Worm (Caenorhabditis elegans) whole organism, L1 larva: ENCODE data around the gene ugt-60.

Experiments
- C16A3.4 ChIP-seq: fragments of 150-350 bp; optimal IDR thresholded peaks from 2 replicates; lab custom pipeline; 2014; ENCODE audit warnings: missing biosample characterization, missing genetic modification characterization
- F16B12.6 ChIP-seq: fragments of 150-350 bp; optimal IDR thresholded peaks from 2 replicates; lab custom pipeline; 2014; ENCODE audit warnings: missing biosample characterization, missing genetic modification characterization
- Y116A8C.19 ChIP-seq: sonication (generic microtip); optimal IDR thresholded peaks from 2 replicates; lab custom pipeline; 2016; ENCODE audit warnings: missing compliant biosample characterization, missing genetic modification characterization, borderline replicate concordance
- aha-1 ChIP-seq: fragments of 150-350 bp; optimal IDR thresholded peaks from 2 replicates; lab custom pipeline; 2014; ENCODE audit warnings: missing biosample characterization, missing genetic modification characterization
- blmp-1 ChIP-seq: fragments of 150-350 bp; optimal IDR thresholded peaks from 2 replicates; lab custom pipeline; 2014; ENCODE audit warnings: missing biosample characterization, missing genetic modification characterization
- ceh-8 ChIP-seq: fragments of 200-800 bp; sonication (Bioruptor generic); optimal IDR thresholded peaks from 2 replicates; lab custom pipeline; 2018; ENCODE audit warnings: mild to moderate bottlenecking, missing genetic modification characterization, moderate library complexity, missing compliant biosample characterization
- ceh-82 ChIP-seq, 3 experiments: fragments of 150-350 bp in 1 of 3; sonication (generic microtip) in 2 of 3; optimal IDR thresholded peaks; 2 replicates each; lab custom pipeline; 2014 to 2017; ENCODE audit warnings: missing biosample characterization in 3 of 3, missing genetic modification characterization in 3 of 3
- ceh-90 ChIP-seq: sonication (generic microtip); optimal IDR thresholded peaks from 2 replicates; lab custom pipeline; 2016; ENCODE audit warnings: missing genetic modification characterization, missing compliant biosample characterization
- dpl-1 ChIP-seq, 3 experiments: fragments of 150-350 bp in 2 of 3; sonication (generic microtip) in 1 of 3; optimal IDR thresholded peaks; 2 replicates each; lab custom pipeline; 2014 to 2017; ENCODE audit warnings: missing biosample characterization in 3 of 3, missing genetic modification characterization in 3 of 3, missing genetic modification reagents in 3 of 3
- dsc-1 ChIP-seq: sonication (generic microtip); optimal IDR thresholded peaks from 2 replicates; lab custom pipeline; 2016; ENCODE audit warnings: mild to moderate bottlenecking, missing genetic modification characterization, missing compliant biosample characterization
- efl-1 ChIP-seq, 4 experiments: fragments of 150-350 bp; optimal IDR thresholded peaks in 3 of 4; peaks in 1 of 4; 1 replicate in 1 of 4; 2 replicates in 3 of 4; lab custom pipeline; 2014; ENCODE audit warnings: missing biosample characterization in 2 of 4, missing genetic modification characterization in 2 of 4, missing genetic modification reagents in 2 of 4
- ets-5 ChIP-seq: fragments of 200-800 bp; sonication (Bioruptor generic); IDR thresholded peaks from 2 replicates; pipeline ENCODE4 v1.3.6; 2022; ENCODE audit warnings: missing genetic modification characterization, missing compliant biosample characterization
- fkh-10 ChIP-seq: sonication (generic microtip); optimal IDR thresholded peaks from 2 replicates; lab custom pipeline; 2017; ENCODE audit warnings: missing biosample characterization, missing genetic modification reagents, missing genetic modification characterization
- fkh-8 ChIP-seq: sonication (generic microtip); optimal IDR thresholded peaks from 2 replicates; lab custom pipeline; 2016; ENCODE audit warnings: mild to moderate bottlenecking, missing genetic modification characterization, missing compliant biosample characterization
- fos-1 ChIP-seq: fragments of 150-350 bp; optimal IDR thresholded peaks from 2 replicates; lab custom pipeline; 2014; ENCODE audit warnings: missing biosample characterization, missing genetic modification characterization
- grh-1 ChIP-seq: fragments of 200-800 bp; sonication (Bioruptor generic); IDR thresholded peaks from 2 replicates; pipeline ENCODE4 v1.3.6; 2022; ENCODE audit warnings: missing genetic modification reagents, missing genetic modification characterization, missing compliant biosample characterization
- hlh-17 ChIP-seq: fragments of 200-800 bp; sonication (Bioruptor generic); optimal IDR thresholded peaks from 2 replicates; lab custom pipeline; 2018; ENCODE audit warnings: missing genetic modification characterization, mild to moderate bottlenecking, missing compliant biosample characterization, moderate library complexity, borderline replicate concordance
- hpl-2 ChIP-seq: fragments of 150-350 bp; optimal IDR thresholded peaks from 2 replicates; lab custom pipeline; 2014; ENCODE audit warnings: missing biosample characterization, missing genetic modification reagents, missing genetic modification characterization
- lin-13 ChIP-seq: fragments of 150-350 bp; optimal IDR thresholded peaks from 2 replicates; lab custom pipeline; 2014; ENCODE audit warnings: missing biosample characterization, missing genetic modification reagents, missing genetic modification characterization
- lin-14 ChIP-seq: fragments of 200-800 bp; sonication (Bioruptor generic); optimal IDR thresholded peaks from 2 replicates; lab custom pipeline; 2018; ENCODE audit warnings: mild to moderate bottlenecking, missing genetic modification characterization, moderate library complexity, missing compliant biosample characterization
- lin-15B ChIP-seq: fragments of 150-350 bp; sonication (generic microtip); optimal IDR thresholded peaks from 3 replicates; lab custom pipeline; 2014; ENCODE audit warnings: missing biosample characterization, missing genetic modification characterization
- lin-35 ChIP-seq, 2 experiments: fragments of 150-350 bp; optimal IDR thresholded peaks; 2 replicates each; lab custom pipeline; 2014; ENCODE audit warnings: missing biosample characterization in 2 of 2, missing genetic modification characterization in 2 of 2, missing genetic modification reagents in 2 of 2
- lin-39 ChIP-seq: fragments of 150-350 bp; optimal IDR thresholded peaks from 2 replicates; lab custom pipeline; 2014; ENCODE audit warnings: missing biosample characterization, missing genetic modification reagents, missing genetic modification characterization
- lir-3 ChIP-seq: sonication (generic microtip); optimal IDR thresholded peaks from 2 replicates; lab custom pipeline; 2016; ENCODE audit warnings: mild to moderate bottlenecking, missing genetic modification characterization, moderate library complexity, missing compliant biosample characterization; ENCODE audit not compliant: poor library complexity
- lsy-2 ChIP-seq, 2 experiments: fragments of 150-350 bp; optimal IDR thresholded peaks; 2 replicates each; lab custom pipeline; 2014; ENCODE audit warnings: missing biosample characterization in 2 of 2, missing genetic modification characterization in 2 of 2
- mab-9 ChIP-seq: fragments of 200-800 bp; sonication (Bioruptor generic); IDR thresholded peaks from 2 replicates; pipeline ENCODE4 v1.3.6; 2022; ENCODE audit warnings: missing genetic modification reagents, missing genetic modification characterization, missing compliant biosample characterization
- mdl-1 ChIP-seq, 2 experiments: fragments of 150-350 bp; optimal IDR thresholded peaks; 2 replicates each; lab custom pipeline; 2014 to 2017; ENCODE audit warnings: missing biosample characterization in 2 of 2, missing genetic modification characterization in 2 of 2, inconsistent platforms in 1 of 2
- mep-1 ChIP-seq: fragments of 150-350 bp; optimal IDR thresholded peaks from 2 replicates; lab custom pipeline; 2014; ENCODE audit warnings: missing biosample characterization, missing genetic modification characterization
- nhr-11 ChIP-seq: fragments of 150-350 bp; optimal IDR thresholded peaks from 2 replicates; lab custom pipeline; 2014; ENCODE audit warnings: missing biosample characterization, missing genetic modification characterization
- nhr-20 ChIP-seq: sonication (generic microtip); optimal IDR thresholded peaks from 2 replicates; lab custom pipeline; 2016; ENCODE audit warnings: mild to moderate bottlenecking, missing genetic modification characterization, missing compliant biosample characterization
- nhr-28 ChIP-seq: fragments of 150-350 bp; optimal IDR thresholded peaks from 2 replicates; lab custom pipeline; 2014; ENCODE audit warnings: missing biosample characterization, missing genetic modification characterization
- nhr-71 ChIP-seq: sonication (generic microtip); optimal IDR thresholded peaks from 2 replicates; lab custom pipeline; 2016; ENCODE audit warnings: mild to moderate bottlenecking, missing genetic modification characterization, moderate library complexity, missing compliant biosample characterization
- nhr-84 ChIP-seq: sonication (generic microtip); optimal IDR thresholded peaks from 2 replicates; lab custom pipeline; 2017; ENCODE audit warnings: missing biosample characterization, missing genetic modification characterization
- nhr-85 ChIP-seq: sonication (generic microtip); peaks from one replicate; lab custom pipeline; 2016; ENCODE audit warnings: missing genetic modification characterization, inconsistent platforms, missing compliant biosample characterization
- nhr-90 ChIP-seq: sonication (generic microtip); optimal IDR thresholded peaks from 2 replicates; lab custom pipeline; 2016; ENCODE audit warnings: mild to moderate bottlenecking, missing genetic modification characterization, missing compliant biosample characterization; ENCODE audit not compliant: poor library complexity
- pag-3 ChIP-seq: sonication (generic microtip); optimal IDR thresholded peaks from 2 replicates; lab custom pipeline; 2017; ENCODE audit warnings: missing genetic modification characterization, mild to moderate bottlenecking, missing compliant biosample characterization, antibody characterized with exemption, borderline replicate concordance; ENCODE audit not compliant: insufficient read depth
- pqm-1 ChIP-seq: sonication (generic microtip); optimal IDR thresholded peaks from 3 replicates; lab custom pipeline; 2017; ENCODE audit warnings: missing biosample characterization, missing genetic modification characterization
- rnt-1 ChIP-seq: sonication (generic microtip); optimal IDR thresholded peaks from 2 replicates; lab custom pipeline; 2016; ENCODE audit warnings: mild to moderate bottlenecking, missing genetic modification characterization, moderate library complexity, missing compliant biosample characterization
- skn-1 ChIP-seq: fragments of 150-350 bp; optimal IDR thresholded peaks from 2 replicates; lab custom pipeline; 2014; ENCODE audit warnings: missing biosample characterization, missing genetic modification characterization
- snu-23 ChIP-seq: sonication (generic microtip); optimal IDR thresholded peaks from 2 replicates; lab custom pipeline; 2016; ENCODE audit warnings: missing genetic modification characterization, missing compliant biosample characterization
- sox-4 ChIP-seq: sonication (generic microtip); optimal IDR thresholded peaks from 2 replicates; lab custom pipeline; 2016; ENCODE audit warnings: missing genetic modification characterization, missing compliant biosample characterization
- sup-37 ChIP-seq: fragments of 200-800 bp; sonication (Bioruptor generic); optimal IDR thresholded peaks from 2 replicates; lab custom pipeline; 2018; ENCODE audit warnings: mild to moderate bottlenecking, missing genetic modification characterization, missing compliant biosample characterization
- swsn-7 ChIP-seq: sonication (generic microtip); optimal IDR thresholded peaks from 2 replicates; lab custom pipeline; 2016; ENCODE audit warnings: missing genetic modification characterization, missing compliant biosample characterization
- tbx-2 ChIP-seq: sonication (generic microtip); optimal IDR thresholded peaks from 2 replicates; lab custom pipeline; 2016; ENCODE audit warnings: missing genetic modification characterization, missing compliant biosample characterization
- unc-86 ChIP-seq: sonication (generic microtip); optimal IDR thresholded peaks from 2 replicates; lab custom pipeline; 2016; ENCODE audit warnings: missing genetic modification characterization, missing compliant biosample characterization
- vab-15 ChIP-seq: sonication (generic microtip); optimal IDR thresholded peaks from 2 replicates; lab custom pipeline; 2017; ENCODE audit warnings: missing genotype, mild to moderate bottlenecking, missing genetic modification characterization, missing compliant biosample characterization
- zip-4 ChIP-seq: fragments of 200-800 bp; sonication (Bioruptor generic); optimal IDR thresholded peaks from 2 replicates; lab custom pipeline; 2018; ENCODE audit warnings: mild to moderate bottlenecking, missing genetic modification characterization, moderate library complexity, missing compliant biosample characterization
- ztf-11 ChIP-seq, 2 experiments: sonication (generic microtip); optimal IDR thresholded peaks; 2 replicates each; lab custom pipeline; 2016 to 2017; ENCODE audit warnings: missing genetic modification characterization in 2 of 2, missing biosample characterization in 1 of 2, missing compliant biosample characterization in 1 of 2
- ztf-4 ChIP-seq: fragments of 150-350 bp; optimal IDR thresholded peaks from 2 replicates; lab custom pipeline; 2014; ENCODE audit warnings: missing biosample characterization, missing genetic modification characterization

Gene ugt-60

ce11 chrIII:9666239-9666638, 12.6 kb downstream of the ugt-60 start (continued):
- TF ChIP-seq sox-4 (tag; lab: Kevin White, UChicago) (no peak), mep-1 (tag; lab: Kevin White, UChicago) (peak; percentile 46), zip-4 (no peak), ztf-4 (tag; lab: Kevin White, UChicago) (no peak), lin-35 (GFP tag; optimal IDR thresholded peaks at IDR 0.05; lab: Kevin White, UChicago) (peak in 1 of 2 experiments; percentile 72), swsn-7 (tag; lab: Kevin White, UChicago) (no peak), hpl-2 (GFP tag; lab: Kevin White, UChicago) (no peak), fkh-8 (tag; lab: Kevin White, UChicago) (no peak), nhr-90 (peak; percentile 47), dsc-1 (tag; lab: Kevin White, UChicago) (no peak), vab-15 (tag; lab: Kevin White, UChicago) (no peak), pqm-1 (tag; lab: Kevin White, UChicago) (no peak), sup-37 (GFP tag; lab: Kevin White, UChicago) (no peak), lin-15B (tag; lab: Kevin White, UChicago) (no peak), dpl-1 (GFP tag; optimal IDR thresholded peaks at IDR 0.05; lab: Kevin White, UChicago) (peak in 1 of 3 experiments; percentile 22), nhr-84 (tag; lab: Kevin White, UChicago) (no peak), nhr-11 (tag; lab: Kevin White, UChicago) (no peak), lin-13 (peak; percentile 55), rnt-1 (tag; lab: Kevin White, UChicago) (peak; percentile 32), pag-3 (no peak), grh-1 (GFP tag; lab: Robert Waterston, UW) (peak; percentile 54), blmp-1 (tag; lab: Kevin White, UChicago) (no peak), nhr-20 (tag; lab: Kevin White, UChicago) (peak; percentile 76), nhr-71 (tag; lab: Kevin White, UChicago) (peak; percentile 68), aha-1 (tag; lab: Kevin White, UChicago) (no peak)

ce11 chrIII:9665490-9666179, 13.2 kb downstream of the ugt-60 start:
- peak; percentile 7 for TF ChIP-seq C16A3.4 (tag; lab: Kevin White, UChicago)
- no peak for TF ChIP-seq ceh-8 (GFP tag; lab: Kevin White, UChicago)
- TF ChIP-seq ztf-11 (tag; optimal IDR thresholded peaks at IDR 0.05; lab: Kevin White, UChicago), result no peak
- TF ChIP-seq mdl-1 (tag; optimal IDR thresholded peaks at IDR 0.05; lab: Kevin White, UChicago), result no peak
- TF ChIP-seq nhr-28, result no peak
- TF ChIP-seq tbx-2 (tag; lab: Kevin White, UChicago), result peak; percentile 26
- TF ChIP-seq Y116A8C.19 (tag; lab: Kevin White, UChicago), result no peak
- peak; percentile 20 for TF ChIP-seq rnt-1 (tag; lab: Kevin White, UChicago)
- no peak for TF ChIP-seq lir-3 (tag; lab: Kevin White, UChicago)
- no peak for TF ChIP-seq F16B12.6 (tag; lab: Kevin White, UChicago)
- TF ChIP-seq ets-5 (GFP tag; lab: Robert Waterston, UW), result no peak
- TF ChIP-seq ceh-82 (tag; optimal IDR thresholded peaks at IDR 0.05; lab: Kevin White, UChicago), result peak in 2 of 3 experiments; percentile 34
- TF ChIP-seq nhr-11 (tag; lab: Kevin White, UChicago), result peak; percentile 38
- peak; percentile 72 for TF ChIP-seq nhr-85 (tag; lab: Kevin White, UChicago)
- TF ChIP-seq nhr-71 (tag; lab: Kevin White, UChicago), result peak; percentile 69
- TF ChIP-seq mab-9, result no peak
- peak; percentile 6 for TF ChIP-seq dsc-1 (tag; lab: Kevin White, UChicago)
- peak; percentile 42 for TF ChIP-seq fos-1 (tag; lab: Kevin White, UChicago)
- peak; percentile 26 for TF ChIP-seq skn-1
- TF ChIP-seq fkh-8 (tag; lab: Kevin White, UChicago), result peak; percentile 30
- no peak for TF ChIP-seq ceh-90 (tag; lab: Kevin White, UChicago)
- peak; percentile 37 for TF ChIP-seq unc-86
- TF ChIP-seq pag-3, result no peak
- peak; percentile 27 to 39 for TF ChIP-seq efl-1 (optimal IDR thresholded peaks at IDR 0.05; lab: Kevin White, UChicago)
- TF ChIP-seq efl-1 (GFP tag; optimal IDR thresholded peaks at IDR 0.05 in 1 of 2; lab: Kevin White, UChicago), result peak in 1 of 2 experiments; percentile 92
- TF ChIP-seq fkh-10 (GFP tag; lab: Kevin White, UChicago), result peak; percentile 28
- TF ChIP-seq hlh-17 (GFP tag; lab: Kevin White, UChicago), result no peak
- peak; percentile 91 for TF ChIP-seq lin-14 (GFP tag; lab: Kevin White, UChicago)
- TF ChIP-seq lin-39 (tag; lab: Kevin White, UChicago), result no peak
- peak; percentile 67 for TF ChIP-seq snu-23 (GFP tag; lab: Kevin White, UChicago)
- peak; percentile 11 to 76 for TF ChIP-seq lsy-2 (tag; optimal IDR thresholded peaks at IDR 0.05; lab: Kevin White, UChicago)
